Comparison of ENCODE assay signal across 1 worm cellular context in genomic region chrX:5360682-5361081, ce11.
TF ChIP-seq lines count a peak whose summit lies in the region.

No protein-coding gene starts in this region.

TF ChIP-seq in whole organism, late embryonic, 69 proteins besides CTCF, POLR2A, EP300 and RAD21 (continued from another document):
- TF ChIP-seq pqm-1 (tag; optimal IDR thresholded peaks at IDR 0.05; lab: Kevin White, UChicago) (no peak), nhr-232 (tag; optimal IDR thresholded peaks at IDR 0.05; lab: Kevin White, UChicago) (no peak), ceh-19 (GFP tag; optimal IDR thresholded peaks at IDR 0.05; lab: Kevin White, UChicago) (no peak), lin-11 (tag; optimal IDR thresholded peaks at IDR 0.05; lab: Kevin White, UChicago) (no peak), C38D4.7 (GFP tag; optimal IDR thresholded peaks at IDR 0.05; lab: Kevin White, UChicago) (no peak), unc-86 (tag; optimal IDR thresholded peaks at IDR 0.05; lab: Kevin White, UChicago) (no peak), pha-2 (tag; optimal IDR thresholded peaks at IDR 0.05; lab: Kevin White, UChicago) (peak; percentile 21), nhr-11 (tag; optimal IDR thresholded peaks at IDR 0.05; lab: Kevin White, UChicago) (no peak), zip-5 (tag; optimal IDR thresholded peaks at IDR 0.05; lab: Kevin White, UChicago) (no peak), F13H6.1 (tag; optimal IDR thresholded peaks at IDR 0.05; lab: Kevin White, UChicago) (no peak), ttx-3 (tag; optimal IDR thresholded peaks at IDR 0.05; lab: Kevin White, UChicago) (no peak), tbx-7 (tag; optimal IDR thresholded peaks at IDR 0.05; lab: Kevin White, UChicago) (no peak), eyg-1 (tag; optimal IDR thresholded peaks at IDR 0.05; lab: Kevin White, UChicago) (no peak), tbx-2 (tag; optimal IDR thresholded peaks at IDR 0.05; lab: Kevin White, UChicago) (peak; percentile 61), ref-2 (tag; optimal IDR thresholded peaks at IDR 0.05; lab: Kevin White, UChicago) (peak; percentile 38), unc-42 (tag; optimal IDR thresholded peaks at IDR 0.05; lab: Kevin White, UChicago) (no peak), K02D7.2 (tag; optimal IDR thresholded peaks at IDR 0.05; lab: Kevin White, UChicago) (no peak)
TF ChIP-seq in whole organism, late embryonic: peak in this region for 4.
